Fruit fly (Drosophila melanogaster) whole organism, adult: ENCODE results near the gene CG32847.

Experiments used
- CG11617 ChIP-seq: fragments of 200-800 bp; sonication (Bioruptor generic); optimal IDR thresholded peaks from 2 replicates; lab custom pipeline; 2017; ENCODE audit warnings: mild to moderate bottlenecking, missing biosample characterization, missing genetic modification reagents, missing genetic modification characterization
- CG12768 ChIP-seq: fragments of 200-800 bp; sonication (Bioruptor generic); optimal IDR thresholded peaks from 2 replicates; lab custom pipeline; 2017; ENCODE audit warnings: missing biosample characterization, missing genetic modification characterization, mild to moderate bottlenecking, moderate library complexity, missing genetic modification reagents
- CG14711 ChIP-seq: fragments of 200-800 bp; sonication (Bioruptor generic); optimal IDR thresholded peaks from 2 replicates; lab custom pipeline; 2018; ENCODE audit warnings: missing biosample characterization, mild to moderate bottlenecking, missing genetic modification characterization, moderate library complexity
- CG1620 ChIP-seq: fragments of 200-800 bp; sonication (Bioruptor generic); optimal IDR thresholded peaks from 2 replicates; lab custom pipeline; 2016; ENCODE audit warnings: missing biosample characterization, missing genetic modification characterization
- CG33017 ChIP-seq: fragments of 200-800 bp; sonication (Bioruptor generic); optimal IDR thresholded peaks from 2 replicates; lab custom pipeline; 2018; ENCODE audit warnings: missing biosample characterization, mild to moderate bottlenecking, missing genetic modification characterization, moderate library complexity
- CG5204 ChIP-seq: fragments of 200-800 bp; sonication (Bioruptor generic); optimal IDR thresholded peaks from 2 replicates; lab custom pipeline; 2016; ENCODE audit warnings: missing biosample characterization, missing genetic modification characterization
- CG7045 ChIP-seq: fragments of 200-800 bp; sonication (Bioruptor generic); optimal IDR thresholded peaks from 2 replicates; lab custom pipeline; 2017; ENCODE audit warnings: missing biosample characterization, mild to moderate bottlenecking, missing genetic modification characterization
- CG7101 ChIP-seq: fragments of 200-800 bp; sonication (Bioruptor generic); optimal IDR thresholded peaks from 2 replicates; lab custom pipeline; 2018; ENCODE audit warnings: missing biosample characterization, mild to moderate bottlenecking, missing genetic modification characterization, moderate library complexity
- Clk ChIP-seq: fragments of 200-800 bp; sonication (Bioruptor generic); optimal IDR thresholded peaks from 2 replicates; lab custom pipeline; 2017; ENCODE audit warnings: missing biosample characterization, missing genetic modification characterization
- Crg-1 ChIP-seq: fragments of 200-800 bp; sonication (Bioruptor generic); optimal IDR thresholded peaks from 2 replicates; lab custom pipeline; 2016; ENCODE audit warnings: missing biosample characterization, missing genetic modification characterization
- Hr96 ChIP-seq: fragments of 200-800 bp; sonication (Bioruptor generic); optimal IDR thresholded peaks from 2 replicates; lab custom pipeline; 2016; ENCODE audit warnings: missing biosample characterization, missing genetic modification characterization
- Mnt ChIP-seq: fragments of 200-800 bp; sonication (Bioruptor generic); optimal IDR thresholded peaks from 2 replicates; lab custom pipeline; 2016; ENCODE audit warnings: missing biosample characterization, mild to moderate bottlenecking, missing genetic modification characterization
- bab1 ChIP-seq: fragments of 200-800 bp; sonication (Bioruptor generic); optimal IDR thresholded peaks from 3 replicates; lab custom pipeline; 2019; ENCODE audit warnings: missing biosample characterization, mild to moderate bottlenecking, missing genetic modification characterization, moderate library complexity
- cic ChIP-seq: fragments of 200-800 bp; sonication (Bioruptor generic); optimal IDR thresholded peaks from 2 replicates; lab custom pipeline; 2017; ENCODE audit warnings: missing biosample characterization, mild to moderate bottlenecking, missing genetic modification characterization, moderate library complexity
- cnc ChIP-seq, 2 experiments: fragments of >200 bp; optimal IDR thresholded peaks; 2 replicates each; lab custom pipeline; 2017
- kay ChIP-seq: fragments of 200-800 bp; sonication (Bioruptor generic); peaks from one replicate; lab custom pipeline; 2016; ENCODE audit warnings: missing biosample characterization, missing genetic modification characterization, borderline replicate concordance
- ovo ChIP-seq: fragments of 200-800 bp; sonication (Bioruptor generic); optimal IDR thresholded peaks from 2 replicates; lab custom pipeline; 2016; ENCODE audit warnings: missing biosample characterization, missing genetic modification characterization
- pad ChIP-seq: fragments of 200-800 bp; sonication (Bioruptor generic); optimal IDR thresholded peaks from 3 replicates; lab custom pipeline; 2017; ENCODE audit warnings: missing biosample characterization, missing genetic modification characterization, mild to moderate bottlenecking, moderate library complexity, missing genetic modification reagents
- tj ChIP-seq: fragments of 200-800 bp; sonication (Bioruptor generic); optimal IDR thresholded peaks from 3 replicates; lab custom pipeline; 2017; ENCODE audit warnings: missing biosample characterization, mild to moderate bottlenecking, missing genetic modification characterization, moderate library complexity
- toe ChIP-seq: fragments of 200-800 bp; sonication (Bioruptor generic); optimal IDR thresholded peaks from 2 replicates; lab custom pipeline; 2016; ENCODE audit warnings: missing biosample characterization, missing genetic modification characterization

The CG32847 gene

dm6 chr3L:15108524-15108923 lies 12.8 kb upstream of the CG32847 start:
- no peak for TF ChIP-seq Hr96
- peak; percentile 45 for TF ChIP-seq ovo (GFP tag; lab: Kevin White, UChicago)
- no peak for TF ChIP-seq toe
- no peak for TF ChIP-seq kay (GFP tag; lab: Kevin White, UChicago)
- TF ChIP-seq pad (GFP tag; lab: Kevin White, UChicago): peak; percentile 24
- no peak for TF ChIP-seq cic (GFP tag; lab: Kevin White, UChicago)

- TF ChIP-seq cic (GFP tag; lab: Kevin White, UChicago): no peak
- TF ChIP-seq ovo (GFP tag; lab: Kevin White, UChicago): no peak
- no peak for TF ChIP-seq CG5204 (GFP tag; lab: Kevin White, UChicago)
- TF ChIP-seq kay (GFP tag; lab: Kevin White, UChicago): no peak
- no peak for TF ChIP-seq CG1620
- TF ChIP-seq pad (GFP tag; lab: Kevin White, UChicago): no peak
- no peak for TF ChIP-seq CG7045 (GFP tag; lab: Kevin White, UChicago)
- TF ChIP-seq bab1 (GFP tag; lab: Kevin White, UChicago): no peak
- TF ChIP-seq CG33017 (tag; lab: Kevin White, UChicago): no peak
- TF ChIP-seq Mnt (GFP tag; lab: Kevin White, UChicago): no peak
- no peak for TF ChIP-seq Hr96
- no peak for TF ChIP-seq Clk
- no peak for TF ChIP-seq cnc (optimal IDR thresholded peaks at IDR 0.05; lab: Kevin White, UChicago)
- TF ChIP-seq tj (GFP tag; lab: Kevin White, UChicago): no peak
- TF ChIP-seq CG11617 (GFP tag; lab: Kevin White, UChicago): no peak
- TF ChIP-seq Crg-1 (GFP tag; lab: Kevin White, UChicago): no peak
These were observed 12.4 kb upstream of the CG32847 start for dm6 chr3L:15108948-15109347.

dm6 chr3L:15113257-15113656 lies 8.1 kb upstream of the CG32847 start, which contains the start of gene CG13458:
TSS of gene CG13458 (plus strand) at chr3L:15113557.
- TF ChIP-seq cic (GFP tag; lab: Kevin White, UChicago) (no peak), Mnt (GFP tag; lab: Kevin White, UChicago) (peak; percentile 33), CG5204 (GFP tag; lab: Kevin White, UChicago) (no peak), kay (GFP tag; lab: Kevin White, UChicago) (peak; percentile 3)

dm6 chr3L:15116536-15116935 lies 4.8 kb upstream of the CG32847 start, which contains the start of gene Cep135:
TSS of gene Cep135 (plus strand) at chr3L:15116737.
- TF ChIP-seq kay (GFP tag; lab: Kevin White, UChicago) (no peak), CG11617 (GFP tag; lab: Kevin White, UChicago) (no peak), ovo (GFP tag; lab: Kevin White, UChicago) (no peak), cnc (optimal IDR thresholded peaks at IDR 0.05; lab: Kevin White, UChicago) (no peak), bab1 (GFP tag; lab: Kevin White, UChicago) (peak; percentile 9)

dm6 chr3L:15123736-15124135 lies 2.4 kb downstream of the CG32847 start:
- TF ChIP-seq tj (GFP tag; lab: Kevin White, UChicago) (peak; percentile 14), Crg-1 (GFP tag; lab: Kevin White, UChicago) (no peak)

- TF ChIP-seq bab1 (GFP tag; lab: Kevin White, UChicago): no peak
- TF ChIP-seq CG12768: no peak
- TF ChIP-seq CG5204 (GFP tag; lab: Kevin White, UChicago): no peak
These were observed 3.8 kb downstream of the CG32847 start, which contains the start of gene CG16959 for dm6 chr3L:15125077-15125652. TSS of gene CG16959 (minus strand) at chr3L:15125321.

dm6 chr3L:15125717-15126116 lies 4.3 kb downstream of the CG32847 start:
- TF ChIP-seq CG5204 (GFP tag; lab: Kevin White, UChicago) (no peak), toe (no peak), Mnt (GFP tag; lab: Kevin White, UChicago) (no peak), pad (GFP tag; lab: Kevin White, UChicago) (no peak), CG33017 (tag; lab: Kevin White, UChicago) (no peak), CG7045 (GFP tag; lab: Kevin White, UChicago) (no peak), CG14711 (tag; lab: Kevin White, UChicago) (no peak), Crg-1 (GFP tag; lab: Kevin White, UChicago) (no peak), CG11617 (GFP tag; lab: Kevin White, UChicago) (no peak)

- TF ChIP-seq kay (GFP tag; lab: Kevin White, UChicago): no peak
- TF ChIP-seq CG1620: no peak
- no peak for TF ChIP-seq CG14711 (tag; lab: Kevin White, UChicago)
- no peak for TF ChIP-seq CG7101 (tag; lab: Kevin White, UChicago)
- TF ChIP-seq CG12768: no peak
- TF ChIP-seq CG11617 (GFP tag; lab: Kevin White, UChicago): no peak
- TF ChIP-seq cic (GFP tag; lab: Kevin White, UChicago): no peak
- TF ChIP-seq Clk: no peak
- no peak for TF ChIP-seq bab1 (GFP tag; lab: Kevin White, UChicago)
- no peak for TF ChIP-seq Crg-1 (GFP tag; lab: Kevin White, UChicago)
- no peak for TF ChIP-seq ovo (GFP tag; lab: Kevin White, UChicago)
- no peak for TF ChIP-seq Mnt (GFP tag; lab: Kevin White, UChicago)
- no peak for TF ChIP-seq toe
- no peak for TF ChIP-seq CG7045 (GFP tag; lab: Kevin White, UChicago)
- TF ChIP-seq cnc (optimal IDR thresholded peaks at IDR 0.05; lab: Kevin White, UChicago): no peak
- no peak for TF ChIP-seq Hr96
These were observed 9.9 kb downstream of the CG32847 start, which contains the start of gene CG13457 for dm6 chr3L:15131278-15131677. TSS of gene CG13457 (minus strand) at chr3L:15131378.
